Worm (Caenorhabditis elegans): ENCODE results near the gene isy-1.

- no peak for TF ChIP-seq lin-13 (tag; optimal IDR thresholded peaks at IDR 0.05)
- TF ChIP-seq lsy-2 (tag; optimal IDR thresholded peaks at IDR 0.05), result no peak
- TF ChIP-seq unc-39 (tag; optimal IDR thresholded peaks at IDR 0.05), result no peak
- no peak for TF ChIP-seq nhr-237 (tag; optimal IDR thresholded peaks at IDR 0.05)
- no peak for TF ChIP-seq elt-3 (tag; optimal IDR thresholded peaks at IDR 0.05)
- no peak for TF ChIP-seq nhr-28 (tag; optimal IDR thresholded peaks at IDR 0.05)
- TF ChIP-seq unc-62 (GFP tag; optimal IDR thresholded peaks at IDR 0.05), result no peak
- no peak for TF ChIP-seq mep-1 (tag; optimal IDR thresholded peaks at IDR 0.05)
- TF ChIP-seq nhr-12 (tag; optimal IDR thresholded peaks at IDR 0.05), result no peak
- no peak for TF ChIP-seq ztf-11 (tag; optimal IDR thresholded peaks at IDR 0.05)
- TF ChIP-seq ces-1 (GFP tag; optimal IDR thresholded peaks at IDR 0.05), result no peak
- TF ChIP-seq blmp-1 (tag; optimal IDR thresholded peaks at IDR 0.05), result no peak
- TF ChIP-seq snpc-4 (tag; optimal IDR thresholded peaks at IDR 0.05), result no peak
These were observed 44.6 kb downstream of the isy-1 start, which contains the start of gene F17C11.13 for ce11 chrV:10955681-10956476.
